Worm (Caenorhabditis elegans): ENCODE data around the gene gur-5.

The gur-5 gene

DNA sequence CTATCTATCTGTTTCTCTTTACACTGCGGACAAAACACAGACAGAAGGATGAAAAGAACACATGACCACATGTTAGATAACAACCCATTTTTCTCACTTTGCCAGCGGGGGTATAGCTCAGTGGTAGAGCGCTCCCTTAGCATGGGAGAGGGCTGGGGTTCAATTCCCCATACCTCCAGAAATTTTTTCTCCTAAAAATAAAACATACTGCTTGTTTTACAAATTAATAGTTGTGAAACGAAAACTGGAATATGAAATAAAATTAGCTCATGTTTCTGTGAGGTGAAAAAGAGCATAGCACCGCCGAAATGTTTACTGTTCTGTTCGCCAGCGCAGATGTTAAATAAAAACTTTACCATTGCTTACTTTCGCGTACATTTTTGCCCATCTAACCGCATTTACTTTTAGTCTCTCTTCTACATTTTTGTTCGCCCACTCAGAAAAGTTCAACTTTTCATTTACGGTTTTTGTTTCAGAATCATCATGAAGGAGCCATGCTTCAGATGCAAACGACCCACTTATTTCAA is 7.2 kb downstream of the gur-5 start, which contains the start of gene ZK622.4 (continued):
- TF ChIP-seq egl-5 (tag; optimal IDR thresholded peaks at IDR 0.05) (peak; percentile 35), fkh-2 (tag; optimal IDR thresholded peaks at IDR 0.05) (no peak), nhr-23 (tag; optimal IDR thresholded peaks at IDR 0.05) (peak; percentile 48), ama-1 (optimal IDR thresholded peaks at IDR 0.05) (no peak), ceh-82 (tag; optimal IDR thresholded peaks at IDR 0.05) (no peak), lin-15B (tag; optimal IDR thresholded peaks at IDR 0.05) (peak; percentile 7), jun-1 (tag; optimal IDR thresholded peaks at IDR 0.05) (no peak), elt-1 (tag; optimal IDR thresholded peaks at IDR 0.05) (no peak), nhr-12 (tag; optimal IDR thresholded peaks at IDR 0.05) (no peak), ZK546.5 (tag; optimal IDR thresholded peaks at IDR 0.05) (no peak), fkh-10 (GFP tag; optimal IDR thresholded peaks at IDR 0.05) (peak; percentile 30), unc-39 (tag; optimal IDR thresholded peaks at IDR 0.05) (no peak), nfya-1 (tag; optimal IDR thresholded peaks at IDR 0.05; ENCODE audit: insufficient read depth) (peak; percentile 49), skn-1 (tag; optimal IDR thresholded peaks at IDR 0.05) (no peak)

DNA sequence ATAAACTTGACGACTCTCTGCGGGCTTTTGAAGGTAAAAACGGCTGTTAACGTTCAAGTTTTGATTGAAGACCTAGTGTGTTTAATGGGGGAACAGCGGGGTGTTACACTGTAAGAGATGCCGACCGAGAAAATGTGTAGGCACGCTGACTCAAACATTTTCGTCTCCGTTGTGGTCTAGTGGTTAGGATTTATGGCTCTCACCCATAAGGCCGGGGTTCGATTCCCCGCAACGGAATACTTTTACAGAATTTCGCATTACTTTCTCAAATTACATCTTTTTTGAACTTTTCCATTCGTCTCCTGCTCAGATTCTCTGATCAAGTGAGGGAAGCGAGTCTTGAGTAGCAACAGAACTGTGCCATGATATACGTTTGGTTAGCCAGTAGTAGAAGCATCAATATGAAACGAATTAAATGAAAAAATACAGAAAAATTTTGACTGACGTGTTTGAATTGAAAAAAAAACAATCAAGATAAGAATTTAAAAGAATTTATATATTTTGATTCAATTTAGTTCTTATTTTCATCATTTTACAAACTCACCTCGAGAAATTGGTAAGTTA is 8.2 kb downstream of the gur-5 start, which contains the start of gene ZK622.1:
TSS of gene ZK622.1 (plus strand) at position 514 of the 564 bp plus-strand sequence.
- TF ChIP-seq R02D3.7 (tag; optimal IDR thresholded peaks at IDR 0.05), result no peak
- no peak for TF ChIP-seq ama-1 (optimal IDR thresholded peaks at IDR 0.05)
- peak; percentile 21 for TF ChIP-seq nfya-1 (tag; optimal IDR thresholded peaks at IDR 0.05; ENCODE audit: insufficient read depth)
- peak; percentile 33 for TF ChIP-seq pha-4 (tag; optimal IDR thresholded peaks at IDR 0.05)
- no peak for TF ChIP-seq nhr-12 (tag; optimal IDR thresholded peaks at IDR 0.05)
- TF ChIP-seq nhr-11 (tag; optimal IDR thresholded peaks at IDR 0.05), result no peak
- TF ChIP-seq egl-5 (tag; optimal IDR thresholded peaks at IDR 0.05), result peak; percentile 15
- TF ChIP-seq nhr-43 (tag; optimal IDR thresholded peaks at IDR 0.05; ENCODE audit: poor library complexity, severe bottlenecking), result peak; percentile 43
- TF ChIP-seq hmg-11 (tag; optimal IDR thresholded peaks at IDR 0.05), result peak; percentile 52
- peak; percentile 42 for TF ChIP-seq lin-39 (tag; optimal IDR thresholded peaks at IDR 0.05)

DNA sequence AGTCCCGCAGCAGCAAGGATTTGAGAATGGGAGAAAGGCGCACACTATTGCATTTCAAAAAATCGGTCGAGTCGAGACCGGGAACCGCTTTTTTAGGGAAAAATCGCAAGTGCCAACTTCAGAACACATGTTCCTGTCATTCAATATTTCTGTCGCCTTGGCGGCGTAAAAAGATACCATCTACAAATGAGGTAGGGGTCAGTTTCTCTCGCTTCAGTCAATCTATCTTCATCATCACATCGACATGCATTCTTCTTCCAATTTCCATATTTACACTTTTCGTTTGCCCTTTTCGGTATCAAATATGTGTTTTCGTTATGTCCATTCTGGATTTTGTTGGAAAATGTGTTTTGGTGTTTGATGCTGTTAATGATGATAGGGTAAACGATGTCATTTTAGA is 12.6 kb downstream of the gur-5 start:
- TF ChIP-seq nhr-77 (tag; optimal IDR thresholded peaks at IDR 0.05) (no peak), fkh-10 (GFP tag; optimal IDR thresholded peaks at IDR 0.05) (no peak), nhr-25 (tag; optimal IDR thresholded peaks at IDR 0.05) (peak; percentile 4), lin-15B (tag; optimal IDR thresholded peaks at IDR 0.05) (no peak), tbx-2 (tag; optimal IDR thresholded peaks at IDR 0.05) (no peak), jun-1 (tag; optimal IDR thresholded peaks at IDR 0.05) (no peak), elt-1 (tag; optimal IDR thresholded peaks at IDR 0.05) (peak; percentile 71), nfya-1 (tag; optimal IDR thresholded peaks at IDR 0.05; ENCODE audit: insufficient read depth) (no peak), ama-1 (optimal IDR thresholded peaks at IDR 0.05) (no peak)

ce11 chrII:5301810-5302209 is 16.7 kb downstream of the gur-5 start:
- TF ChIP-seq unc-39 (tag; optimal IDR thresholded peaks at IDR 0.05), result no peak
- TF ChIP-seq fkh-10 (GFP tag; optimal IDR thresholded peaks at IDR 0.05), result no peak
- TF ChIP-seq zag-1 (tag; optimal IDR thresholded peaks at IDR 0.05), result no peak
- TF ChIP-seq hmg-11 (tag; optimal IDR thresholded peaks at IDR 0.05), result no peak
- no peak for TF ChIP-seq nhr-77 (tag; optimal IDR thresholded peaks at IDR 0.05)
- no peak for TF ChIP-seq ceh-82 (tag; optimal IDR thresholded peaks at IDR 0.05)
- no peak for TF ChIP-seq nhr-25 (tag; optimal IDR thresholded peaks at IDR 0.05)
- TF ChIP-seq ZK546.5 (tag; optimal IDR thresholded peaks at IDR 0.05), result no peak
- TF ChIP-seq fos-1 (tag; optimal IDR thresholded peaks at IDR 0.05), result no peak
- TF ChIP-seq ztf-4 (tag; optimal IDR thresholded peaks at IDR 0.05), result no peak
- no peak for TF ChIP-seq egl-5 (tag; optimal IDR thresholded peaks at IDR 0.05)
- no peak for TF ChIP-seq mml-1 (tag; optimal IDR thresholded peaks at IDR 0.05)
- no peak for TF ChIP-seq lin-39 (tag; optimal IDR thresholded peaks at IDR 0.05)
- no peak for TF ChIP-seq eor-1 (tag; optimal IDR thresholded peaks at IDR 0.05)
- no peak for TF ChIP-seq nhr-67 (tag; optimal IDR thresholded peaks at IDR 0.05)

- peak; percentile 86 for TF ChIP-seq egl-5 (tag; optimal IDR thresholded peaks at IDR 0.05)
- TF ChIP-seq mml-1 (tag; optimal IDR thresholded peaks at IDR 0.05), result no peak
- TF ChIP-seq lin-39 (tag; optimal IDR thresholded peaks at IDR 0.05), result peak; percentile 22
- no peak for TF ChIP-seq ceh-16 (tag; optimal IDR thresholded peaks at IDR 0.05)
- no peak for TF ChIP-seq ceh-28 (tag; optimal IDR thresholded peaks at IDR 0.05)
- TF ChIP-seq nhr-77 (tag; optimal IDR thresholded peaks at IDR 0.05), result no peak
- TF ChIP-seq nhr-43 (tag; optimal IDR thresholded peaks at IDR 0.05; ENCODE audit: poor library complexity, severe bottlenecking), result no peak
- TF ChIP-seq elt-2 (tag; optimal IDR thresholded peaks at IDR 0.05), result no peak
- TF ChIP-seq nfya-1 (tag; optimal IDR thresholded peaks at IDR 0.05; ENCODE audit: insufficient read depth), result no peak
- TF ChIP-seq nhr-12 (tag; optimal IDR thresholded peaks at IDR 0.05), result no peak
- no peak for TF ChIP-seq nhr-76 (tag; optimal IDR thresholded peaks at IDR 0.05)
Observed at ce11 chrII:5305121-5305520, 20.0 kb downstream of the gur-5 start.

All from whole organism, L3 larva.